Worm (Caenorhabditis elegans): ENCODE results near the gene nspc-17.

DNA sequence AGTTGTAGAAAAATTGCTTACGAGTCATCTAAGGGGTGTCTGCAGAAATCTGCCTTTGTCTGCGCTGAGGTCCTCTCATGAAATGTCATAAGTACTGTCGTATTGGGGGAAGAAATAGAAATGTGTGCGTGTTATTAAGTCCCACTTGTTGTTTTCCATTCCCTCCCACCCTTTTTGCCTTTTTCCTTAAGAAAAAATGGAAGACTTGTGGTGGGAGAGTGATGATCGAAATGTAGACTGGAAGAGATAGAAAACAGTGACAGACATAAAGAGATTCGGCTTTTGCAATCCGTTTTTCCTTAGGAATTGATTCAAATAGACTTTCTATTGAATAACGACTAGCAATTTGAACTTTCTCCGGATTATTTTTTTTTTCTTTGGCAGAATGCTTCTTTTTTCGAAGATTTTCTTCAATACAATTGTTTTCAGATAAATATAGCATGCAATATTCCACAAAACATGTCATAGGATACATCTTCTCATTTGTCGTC, 24.8 kb upstream of the nspc-17 start, which contains the start of gene ram-5:
- TF ChIP-seq unc-62 (GFP tag; optimal IDR thresholded peaks at IDR 0.05) (no peak), nhr-28 (tag; optimal IDR thresholded peaks at IDR 0.05) (no peak), pax-3 (tag; optimal IDR thresholded peaks at IDR 0.05) (no peak), lir-3 (tag; optimal IDR thresholded peaks at IDR 0.05; ENCODE audit: poor library complexity) (no peak), nhr-237 (tag; optimal IDR thresholded peaks at IDR 0.05) (no peak), mep-1 (tag; optimal IDR thresholded peaks at IDR 0.05) (no peak), ceh-82 (tag; optimal IDR thresholded peaks at IDR 0.05) (no peak), ama-1 (optimal IDR thresholded peaks at IDR 0.05) (no peak), snpc-4 (tag; optimal IDR thresholded peaks at IDR 0.05) (no peak), snu-23 (GFP tag; optimal IDR thresholded peaks at IDR 0.05) (no peak), ceh-63 (GFP tag; optimal IDR thresholded peaks at IDR 0.05) (no peak), nhr-11 (tag; optimal IDR thresholded peaks at IDR 0.05) (no peak)

All from whole organism, L1 larva.